Fruit fly (Drosophila melanogaster): Measurements from ENCODE around the gene CG34288.

Gene CG34288

dm6 chr3R:22420911-22421310, 26.2 kb downstream of the CG34288 start, which contains the start of the genes Nop56 and mats:
Nop56 (minus strand) TSS chr3R:22421068.
mats (plus strand) TSS chr3R:22421161.
- no peak for TF ChIP-seq CG8478 (optimal IDR thresholded peaks at IDR 0.05)
- peak in 1 of 2 experiments; percentile 24 for TF ChIP-seq CTCF (optimal IDR thresholded peaks at IDR 0.05)

dm6 chr3R:22411879-22412587, 35.0 kb downstream of the CG34288 start:
- TF ChIP-seq CTCF (optimal IDR thresholded peaks at IDR 0.05): no peak
- TF ChIP-seq CG8478 (optimal IDR thresholded peaks at IDR 0.05): no peak

- TF ChIP-seq CG8478 (optimal IDR thresholded peaks at IDR 0.05): no peak
- no peak for TF ChIP-seq CTCF (optimal IDR thresholded peaks at IDR 0.05)
These were observed 36.3 kb downstream of the CG34288 start, which contains the start of the genes CG13850 and lqfR for dm6 chr3R:22410537-22411360. CG13850 (minus strand) TSS chr3R:22410915. lqfR (plus strand) TSS chr3R:22411301.

- TF ChIP-seq CTCF (optimal IDR thresholded peaks at IDR 0.05) (no peak), CG8478 (optimal IDR thresholded peaks at IDR 0.05) (no peak)
These were observed 41.4 kb downstream of the CG34288 start, which contains the start of gene CG13855 for dm6 chr3R:22405639-22406038. CG13855 (plus strand) TSS chr3R:22405939.

- TF ChIP-seq CG8478 (optimal IDR thresholded peaks at IDR 0.05): no peak
These were observed 44.7 kb downstream of the CG34288 start, which contains the start of gene CG13856 for dm6 chr3R:22402355-22402754. CG13856 (plus strand) TSS chr3R:22402655.

dm6 chr3R:22400246-22400645, 46.8 kb downstream of the CG34288 start:
- TF ChIP-seq CTCF (optimal IDR thresholded peaks at IDR 0.05) (no peak), CG8478 (optimal IDR thresholded peaks at IDR 0.05) (no peak)

- TF ChIP-seq CG8478 (optimal IDR thresholded peaks at IDR 0.05) (no peak), CTCF (optimal IDR thresholded peaks at IDR 0.05) (no peak)
These were observed 49.9 kb downstream of the CG34288 start for dm6 chr3R:22397068-22397700.

All from S2 (cell line).